Worm (Caenorhabditis elegans) whole organism, L2 larva: ENCODE data around the gene T13F3.6.

Experiments used
- ceh-82 ChIP-seq: fragments of 150-350 bp; optimal IDR thresholded peaks from 2 replicates; lab custom pipeline; 2014; ENCODE audit warnings: missing biosample characterization, missing genetic modification characterization
- egl-27 ChIP-seq: sonication (generic microtip); optimal IDR thresholded peaks from 3 replicates; lab custom pipeline; 2017; ENCODE audit warnings: missing biosample characterization, missing genetic modification reagents, missing genetic modification characterization
- nhr-23 ChIP-seq: fragments of 150-350 bp; optimal IDR thresholded peaks from 2 replicates; lab custom pipeline; 2014; ENCODE audit warnings: missing biosample characterization, missing genetic modification reagents, missing genetic modification characterization
- peb-1 ChIP-seq: fragments of 150-350 bp; optimal IDR thresholded peaks from 2 replicates; lab custom pipeline; 2014; ENCODE audit warnings: missing biosample characterization, missing genetic modification characterization

ce11 chrV:16287619-16288018 is 16.6 kb upstream of the T13F3.6 start, which contains the start of gene F28G4.3:
- TF ChIP-seq peb-1 (tag; lab: Kevin White, UChicago) (no peak), egl-27 (tag; lab: Kevin White, UChicago) (no peak), nhr-23 (no peak), ceh-82 (tag; lab: Kevin White, UChicago) (no peak)
